Worm (Caenorhabditis elegans) whole organism, L1 larva: Measurements from ENCODE around the gene F10E7.6.

Experiments used
- ceh-82 ChIP-seq, 3 experiments: fragments of 150-350 bp in 1 of 3; sonication (generic microtip) in 2 of 3; optimal IDR thresholded peaks; 2 replicates each; lab custom pipeline; 2014 to 2017; ENCODE audit warnings: missing biosample characterization in 3 of 3, missing genetic modification characterization in 3 of 3
- ceh-88 ChIP-seq: fragments of 200-800 bp; sonication (Bioruptor generic); IDR thresholded peaks from 2 replicates; pipeline ENCODE4 v1.3.6; 2022; ENCODE audit warnings: missing genetic modification characterization, missing compliant biosample characterization
- lin-15B ChIP-seq: fragments of 150-350 bp; sonication (generic microtip); optimal IDR thresholded peaks from 3 replicates; lab custom pipeline; 2014; ENCODE audit warnings: missing biosample characterization, missing genetic modification characterization
- mdl-1 ChIP-seq, 2 experiments: fragments of 150-350 bp; optimal IDR thresholded peaks; 2 replicates each; lab custom pipeline; 2014 to 2017; ENCODE audit warnings: missing biosample characterization in 2 of 2, missing genetic modification characterization in 2 of 2, inconsistent platforms in 1 of 2
- pqm-1 ChIP-seq: sonication (generic microtip); optimal IDR thresholded peaks from 3 replicates; lab custom pipeline; 2017; ENCODE audit warnings: missing biosample characterization, missing genetic modification characterization
- ztf-11 ChIP-seq, 2 experiments: sonication (generic microtip); optimal IDR thresholded peaks; 2 replicates each; lab custom pipeline; 2016 to 2017; ENCODE audit warnings: missing genetic modification characterization in 2 of 2, missing biosample characterization in 1 of 2, missing compliant biosample characterization in 1 of 2

DNA sequence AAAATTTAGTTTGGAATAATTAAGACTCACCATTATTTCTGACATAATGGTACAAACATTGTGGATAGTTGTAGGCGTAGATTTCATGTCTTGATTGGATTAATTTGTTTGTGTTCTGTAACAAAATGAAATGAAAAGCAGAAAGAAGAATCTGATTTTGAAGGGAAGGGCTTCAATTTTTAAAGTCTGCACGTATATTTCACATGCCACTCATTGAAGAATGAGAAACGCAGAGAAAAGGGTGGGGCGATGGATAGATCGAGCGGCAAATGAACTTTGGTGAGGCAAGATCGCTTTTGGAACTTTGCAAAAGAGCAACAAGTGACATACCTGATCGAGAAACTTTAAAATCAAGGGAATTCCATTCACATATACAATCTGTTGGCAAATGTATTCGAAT is 10.6 kb upstream of the F10E7.6 start:
- TF ChIP-seq pqm-1 (tag; lab: Kevin White, UChicago) (no peak), lin-15B (tag; lab: Kevin White, UChicago) (no peak), mdl-1 (tag; optimal IDR thresholded peaks at IDR 0.05; lab: Kevin White, UChicago) (no peak), ztf-11 (tag; optimal IDR thresholded peaks at IDR 0.05; lab: Kevin White, UChicago) (no peak), ceh-82 (tag; optimal IDR thresholded peaks at IDR 0.05; lab: Kevin White, UChicago) (no peak), ceh-88 (no peak)
